Fruit fly (Drosophila melanogaster): ENCODE data around the gene Las.

DNA sequence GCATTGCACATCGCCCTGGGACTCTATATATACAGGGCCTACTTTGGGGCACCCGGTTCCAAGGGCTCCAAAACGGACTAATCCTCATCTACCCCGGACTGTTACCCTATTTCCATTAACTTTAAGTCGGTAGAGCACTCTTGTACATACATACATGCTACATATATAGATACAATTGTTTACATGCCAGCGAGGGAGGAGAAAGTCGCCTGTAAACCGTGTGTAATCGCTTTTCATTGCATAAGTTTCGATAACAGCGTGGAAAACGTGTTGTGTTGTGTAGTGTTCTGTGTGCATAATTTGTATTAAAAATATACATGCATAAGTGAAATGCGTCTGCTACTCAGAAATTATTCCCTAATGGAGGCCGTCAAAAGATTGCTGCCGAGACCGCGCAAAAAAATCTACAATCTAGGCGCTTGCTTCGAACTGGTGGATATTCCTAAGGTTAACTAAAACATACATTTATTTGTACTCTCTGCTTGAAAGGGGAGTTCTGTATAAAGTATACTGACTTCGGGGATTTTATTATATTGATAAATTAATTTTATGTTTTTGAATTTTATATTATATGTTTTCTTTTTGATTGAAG is 42.1 kb upstream of the Las start, which contains the start of gene isoQC:
- TF ChIP-seq wor (GFP tag; IDR thresholded peaks at IDR 0.05) (no peak), CG7271 (tag; optimal IDR thresholded peaks at IDR 0.05) (no peak), da (GFP tag; optimal IDR thresholded peaks at IDR 0.05) (no peak), HLH4C (GFP tag; IDR thresholded peaks at IDR 0.05; ENCODE audit: partially characterized antibody) (no peak), CG30020 (tag; optimal IDR thresholded peaks at IDR 0.05) (no peak), CG10959 (GFP tag; IDR thresholded peaks at IDR 0.05) (no peak), CG9876 (GFP tag; optimal IDR thresholded peaks at IDR 0.05) (no peak), ac (GFP tag; optimal IDR thresholded peaks at IDR 0.05) (no peak), Fer1 (GFP tag; optimal IDR thresholded peaks at IDR 0.05) (no peak), gem (tag; optimal IDR thresholded peaks at IDR 0.05) (no peak), pros (GFP tag; optimal IDR thresholded peaks at IDR 0.05) (no peak), lov (optimal IDR thresholded peaks at IDR 0.05) (no peak), lov (GFP tag; IDR thresholded peaks at IDR 0.05) (no peak), Eip74EF (GFP tag; optimal IDR thresholded peaks at IDR 0.05) (no peak)

Measured in whole organism, embryonic.